Worm (Caenorhabditis elegans): ENCODE data around the gene thoc-7.

The thoc-7 gene

DNA sequence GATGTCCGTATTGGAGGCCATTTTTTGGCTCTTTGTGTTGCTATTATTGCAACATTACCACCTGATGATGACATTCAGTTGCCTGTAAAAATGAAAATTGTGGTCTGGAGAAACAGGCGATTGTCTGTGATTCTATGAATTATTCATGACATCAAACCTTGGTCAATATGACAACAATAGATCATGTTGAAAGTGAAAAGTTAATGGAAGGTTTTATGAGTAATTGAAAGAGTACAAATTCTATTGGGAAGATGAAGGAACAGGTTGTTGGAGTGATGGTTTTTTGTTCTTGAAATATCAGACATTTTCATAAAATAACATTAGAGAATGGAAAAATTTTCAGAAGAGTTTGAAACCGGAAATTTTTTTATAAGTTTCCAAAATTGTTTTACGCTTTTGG lies 20.2 kb downstream of the thoc-7 start, which contains the start of gene Y37A1A.3:
TSS of gene Y37A1A.3 (minus strand) at position 101 of the 400 bp plus-strand sequence.
- no peak for TF ChIP-seq ets-4 (tag; optimal IDR thresholded peaks at IDR 0.05)
- TF ChIP-seq syd-9 (tag; optimal IDR thresholded peaks at IDR 0.05): no peak
- TF ChIP-seq ceh-18 (tag; optimal IDR thresholded peaks at IDR 0.05): no peak
- TF ChIP-seq ttx-3 (tag; optimal IDR thresholded peaks at IDR 0.05): no peak
- no peak for TF ChIP-seq ceh-48 (tag; optimal IDR thresholded peaks at IDR 0.05)
- TF ChIP-seq lin-11 (tag; optimal IDR thresholded peaks at IDR 0.05): no peak
- TF ChIP-seq pqm-1 (tag; optimal IDR thresholded peaks at IDR 0.05): no peak
- no peak for TF ChIP-seq ref-2 (tag; optimal IDR thresholded peaks at IDR 0.05)
- no peak for TF ChIP-seq lim-6 (tag; optimal IDR thresholded peaks at IDR 0.05)
- TF ChIP-seq gmeb-2 (tag; optimal IDR thresholded peaks at IDR 0.05): no peak
- no peak for TF ChIP-seq fkh-10 (GFP tag; optimal IDR thresholded peaks at IDR 0.05)
- TF ChIP-seq unc-86 (tag; optimal IDR thresholded peaks at IDR 0.05): no peak

DNA sequence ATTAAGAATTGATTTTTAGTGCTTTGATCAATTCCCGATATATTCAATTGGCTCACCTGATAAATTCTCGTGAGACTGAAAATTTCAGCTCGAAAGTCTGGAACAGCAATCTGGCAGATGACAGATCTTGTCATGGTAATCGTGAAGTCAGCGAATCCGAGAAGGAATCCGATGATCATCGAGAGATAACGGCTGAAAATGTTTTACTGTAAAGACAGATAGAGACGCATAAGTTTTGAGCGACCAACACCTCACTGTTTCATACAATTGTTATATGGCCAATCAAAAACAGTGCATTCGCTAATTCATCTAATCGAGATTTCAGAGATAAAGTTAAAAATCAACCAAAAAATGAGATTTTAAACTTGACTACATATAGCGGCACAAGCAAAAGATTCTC lies 23.8 kb downstream of the thoc-7 start:
- no peak for TF ChIP-seq ceh-22 (tag; optimal IDR thresholded peaks at IDR 0.05)
- no peak for TF ChIP-seq ceh-19 (GFP tag; optimal IDR thresholded peaks at IDR 0.05)
- no peak for TF ChIP-seq unc-55 (GFP tag; optimal IDR thresholded peaks at IDR 0.05)
- TF ChIP-seq hlh-30 (tag; optimal IDR thresholded peaks at IDR 0.05; ENCODE audit: insufficient read depth): no peak
- no peak for TF ChIP-seq pax-1 (tag; optimal IDR thresholded peaks at IDR 0.05)
- no peak for TF ChIP-seq nhr-11 (tag; optimal IDR thresholded peaks at IDR 0.05)
- TF ChIP-seq sox-4 (tag; optimal IDR thresholded peaks at IDR 0.05): no peak
- TF ChIP-seq pha-2 (tag; optimal IDR thresholded peaks at IDR 0.05): no peak
- TF ChIP-seq ceh-30 (tag; optimal IDR thresholded peaks at IDR 0.05): no peak
- no peak for TF ChIP-seq ceh-14 (tag; optimal IDR thresholded peaks at IDR 0.05)
- no peak for TF ChIP-seq T23F11.4 (GFP tag; optimal IDR thresholded peaks at IDR 0.05)
- TF ChIP-seq ceh-9 (tag; optimal IDR thresholded peaks at IDR 0.05): no peak
- no peak for TF ChIP-seq ceh-45 (GFP tag; IDR thresholded peaks at IDR 0.05)
- no peak for TF ChIP-seq madf-2 (tag; optimal IDR thresholded peaks at IDR 0.05)
- TF ChIP-seq pha-4 (tag; optimal IDR thresholded peaks at IDR 0.05): no peak
- TF ChIP-seq elt-4 (tag; optimal IDR thresholded peaks at IDR 0.05): no peak
- TF ChIP-seq ceh-34 (tag; optimal IDR thresholded peaks at IDR 0.05): no peak
- no peak for TF ChIP-seq tbx-2 (tag; optimal IDR thresholded peaks at IDR 0.05)

DNA sequence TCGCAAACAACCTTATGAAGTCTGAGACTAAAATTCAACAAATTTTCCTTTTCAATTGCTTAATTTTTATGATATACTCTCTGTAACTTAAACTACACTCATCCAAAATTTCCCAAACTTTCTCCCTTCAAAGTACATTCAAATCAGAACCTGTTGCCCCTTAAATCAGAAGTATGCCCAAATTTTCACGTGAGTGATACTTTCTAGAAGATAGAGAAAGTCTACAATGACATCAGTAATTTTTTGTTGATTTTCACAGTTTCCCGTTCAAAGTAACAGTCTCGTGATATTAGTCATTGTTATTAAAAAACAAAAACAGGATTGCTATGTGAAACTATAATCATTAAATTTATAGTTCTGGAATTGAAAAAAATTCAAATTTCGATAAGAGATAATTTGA lies 28.4 kb downstream of the thoc-7 start:
- no peak for TF ChIP-seq Y22D7AL.16 (tag; optimal IDR thresholded peaks at IDR 0.05)
- TF ChIP-seq pros-1 (tag; optimal IDR thresholded peaks at IDR 0.05): no peak
- TF ChIP-seq C08G9.2 (tag; optimal IDR thresholded peaks at IDR 0.05): no peak
- no peak for TF ChIP-seq ref-2 (tag; optimal IDR thresholded peaks at IDR 0.05)
- no peak for TF ChIP-seq ahr-1 (tag; optimal IDR thresholded peaks at IDR 0.05)
- no peak for TF ChIP-seq unc-42 (tag; optimal IDR thresholded peaks at IDR 0.05)
- no peak for TF ChIP-seq ets-4 (tag; optimal IDR thresholded peaks at IDR 0.05)
- no peak for TF ChIP-seq C38D4.7 (GFP tag; optimal IDR thresholded peaks at IDR 0.05)
- TF ChIP-seq ceh-2 (tag; optimal IDR thresholded peaks at IDR 0.05): no peak
- TF ChIP-seq unc-86 (tag; optimal IDR thresholded peaks at IDR 0.05): no peak
- TF ChIP-seq ceh-48 (tag; optimal IDR thresholded peaks at IDR 0.05): no peak
- no peak for TF ChIP-seq ceh-18 (tag; optimal IDR thresholded peaks at IDR 0.05)

DNA sequence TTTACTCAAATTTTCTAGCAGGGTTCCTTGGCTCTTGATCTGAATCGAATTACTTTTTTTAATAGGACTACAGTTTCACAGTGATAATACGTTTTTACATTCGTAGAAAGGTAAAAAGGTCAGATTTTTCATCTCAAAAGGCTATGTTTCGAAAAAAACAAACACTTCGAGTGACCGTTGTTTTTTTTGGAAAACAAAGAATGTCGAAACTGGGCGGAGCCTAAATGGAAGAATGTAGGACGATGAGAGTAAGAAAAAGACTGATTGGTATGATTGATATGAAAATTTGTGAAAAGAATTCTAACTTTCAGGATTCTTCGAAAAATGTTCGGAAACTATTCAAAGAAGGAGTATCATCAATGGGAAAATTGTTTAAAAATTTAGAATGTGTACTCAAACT lies 30.4 kb downstream of the thoc-7 start, which contains the start of gene Y37A1A.2:
TSS of gene Y37A1A.2 (minus strand) at position 101 of the 400 bp plus-strand sequence.
- no peak for TF ChIP-seq ceh-19 (GFP tag; optimal IDR thresholded peaks at IDR 0.05)

Data from whole organism, late embryonic.